Fruit fly (Drosophila melanogaster) whole organism, embryonic: ENCODE data around the gene RtcB.

Experiments used
- CG12236 ChIP-seq: fragments of 200-800 bp; sonication (Bioruptor generic); optimal IDR thresholded peaks from 2 replicates; lab custom pipeline; 2016; ENCODE audit warnings: missing biosample characterization, missing genetic modification characterization
- CG3407 ChIP-seq: fragments of 200-800 bp; sonication (Bioruptor generic); optimal IDR thresholded peaks from 2 replicates; lab custom pipeline; 2018; ENCODE audit warnings: missing biosample characterization, mild to moderate bottlenecking, missing genetic modification characterization
- CG6854 ChIP-seq: fragments of 200-800 bp; sonication (Bioruptor generic); optimal IDR thresholded peaks from 3 replicates; lab custom pipeline; 2017; ENCODE audit warnings: missing biosample characterization, mild to moderate bottlenecking, missing genetic modification characterization
- Dad ChIP-seq: fragments of 200-800 bp; sonication (Bioruptor generic); optimal IDR thresholded peaks from 3 replicates; lab custom pipeline; 2016; ENCODE audit warnings: missing biosample characterization, missing genetic modification characterization
- Hmx ChIP-seq: fragments of 200-800 bp; sonication (Bioruptor generic); optimal IDR thresholded peaks from 2 replicates; lab custom pipeline; 2016; ENCODE audit warnings: missing biosample characterization, missing genetic modification characterization
- Sry-β ChIP-seq: fragments of 200-800 bp; sonication (Bioruptor generic); optimal IDR thresholded peaks from 2 replicates; lab custom pipeline; 2018; ENCODE audit warnings: missing biosample characterization, mild to moderate bottlenecking, missing genetic modification characterization, moderate library complexity
- dysf ChIP-seq: fragments of 200-800 bp; sonication (Bioruptor generic); IDR thresholded peaks from 3 replicates; pipeline ENCODE4 v1.3.6; 2022; ENCODE audit warnings: missing biosample characterization, missing genetic modification characterization
- fd64A ChIP-seq: fragments of 200-800 bp; sonication (Bioruptor generic); optimal IDR thresholded peaks from 3 replicates; lab custom pipeline; 2018; ENCODE audit warnings: missing biosample characterization, mild to moderate bottlenecking, missing genetic modification characterization
- fu2 ChIP-seq: fragments of 200-800 bp; sonication (Bioruptor generic); optimal IDR thresholded peaks from 2 replicates; lab custom pipeline; 2016; ENCODE audit warnings: missing biosample characterization, missing genetic modification characterization
- hb ChIP-seq: fragments of 200-800 bp; sonication (Bioruptor generic); IDR thresholded peaks from 3 replicates; pipeline ENCODE4 v1.3.6; 2022; ENCODE audit warnings: missing biosample characterization, missing genetic modification characterization; ENCODE audit not compliant: partially characterized antibody

- TF ChIP-seq CG6854 (GFP tag; lab: Kevin White, UChicago) (no peak), Dad (GFP tag; lab: Kevin White, UChicago) (no peak), fu2 (GFP tag; lab: Kevin White, UChicago) (no peak), fd64A (no peak), hb (GFP tag; lab: Robert Waterston, UW) (no peak), Sry-β (GFP tag; lab: Kevin White, UChicago) (no peak), dysf (GFP tag; lab: Robert Waterston, UW) (no peak), CG12236 (GFP tag; lab: Kevin White, UChicago) (no peak), Hmx (no peak), CG3407 (GFP tag; lab: Kevin White, UChicago) (no peak)
These were observed 12.4 kb upstream of the RtcB start, which contains the start of gene lectin-37Da for dm6 chr2L:19418017-19418416.
